Fruit fly (Drosophila melanogaster): ENCODE data around the gene CG15743.

CG15743 gene

DNA sequence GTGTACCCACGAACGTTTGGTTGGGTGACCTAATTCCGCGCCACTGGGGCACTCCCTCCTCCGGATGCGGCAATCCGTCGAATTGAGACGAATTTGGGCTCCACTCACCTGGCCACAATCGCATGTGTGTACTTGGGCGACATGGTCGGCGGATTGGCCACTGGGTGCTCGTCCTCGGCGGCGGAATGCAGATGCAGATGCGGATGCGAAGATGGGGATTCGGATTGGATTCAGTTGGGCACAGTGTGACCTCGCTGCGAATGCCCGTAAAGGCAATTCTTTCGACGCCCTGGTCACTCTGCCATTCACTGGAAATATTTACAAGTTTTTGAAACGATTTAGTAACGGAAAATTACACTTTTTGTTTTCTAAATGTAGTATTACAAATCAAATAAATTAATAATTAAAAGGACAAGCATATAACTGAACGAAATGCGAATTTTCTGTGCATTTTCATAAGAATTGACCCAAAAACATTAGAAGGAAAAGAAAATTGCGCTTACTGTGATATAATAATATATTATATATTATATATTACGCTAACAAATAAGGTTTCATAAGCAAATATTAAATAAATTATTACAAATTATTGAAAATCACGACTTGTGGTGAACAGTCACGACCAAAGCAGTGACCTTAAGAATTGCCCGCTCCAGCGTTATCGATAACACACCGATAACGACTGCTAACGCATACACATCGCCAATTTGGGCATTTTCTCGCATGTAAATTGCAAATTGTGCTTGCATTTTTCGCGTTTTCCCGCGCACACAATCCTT, 11.1 kb downstream of the CG15743 start, which contains the start of gene CG1622 (continued):
- TF ChIP-seq CG5245 (GFP tag; optimal IDR thresholded peaks at IDR 0.05) (no peak), CG2116 (GFP tag; optimal IDR thresholded peaks at IDR 0.05) (peak; percentile 58), CG14050 (GFP tag; IDR thresholded peaks at IDR 0.05) (no peak), CG34422 (GFP tag; IDR thresholded peaks at IDR 0.05) (peak; percentile 44; the same call in 1 of the 3 replicates), ci (GFP tag; IDR thresholded peaks at IDR 0.05) (0 out of 3 replicates have a peak, but pooled peaks have one; percentile 30), CG12391 (tag; optimal IDR thresholded peaks at IDR 0.05) (peak; percentile 72), CG12071 (GFP tag; optimal IDR thresholded peaks at IDR 0.05) (no peak), CG15011 (GFP tag; optimal IDR thresholded peaks at IDR 0.05) (no peak), Fer3 (tag; optimal IDR thresholded peaks at IDR 0.05) (peak; percentile 8), prd (optimal IDR thresholded peaks at IDR 0.05) (no peak), prd (GFP tag; IDR thresholded peaks at IDR 0.05) (peak; percentile 61; the same call in 2 of the 3 replicates), bbx (GFP tag; IDR thresholded peaks at IDR 0.05; ENCODE audit: partially characterized antibody) (peak; percentile 39; the same call in 1 of the 2 replicates), Nf-YC (tag; optimal IDR thresholded peaks at IDR 0.05) (peak; percentile 39), CG34376 (GFP tag; optimal IDR thresholded peaks at IDR 0.05) (no peak), CG6683 (GFP tag; optimal IDR thresholded peaks at IDR 0.05) (no peak), gcm2 (GFP tag; optimal IDR thresholded peaks at IDR 0.05) (no peak), rib (GFP tag; IDR thresholded peaks at IDR 0.05) (0 out of 2 replicates have a peak, but pooled peaks have one; percentile 11), CG14710 (tag; optimal IDR thresholded peaks at IDR 0.05) (peak; percentile 53), CG13424 (tag; optimal IDR thresholded peaks at IDR 0.05) (peak; percentile 52), CoRest (tag; optimal IDR thresholded peaks at IDR 0.05) (peak; percentile 66), lilli (GFP tag; optimal IDR thresholded peaks at IDR 0.05) (peak; percentile 21), Atf-2 (GFP tag; optimal IDR thresholded peaks at IDR 0.05) (no peak), CG17361 (GFP tag; IDR thresholded peaks at IDR 0.05) (peak; percentile 65), YL-1 (GFP tag; optimal IDR thresholded peaks at IDR 0.05) (peak; percentile 16), Side (GFP tag; optimal IDR thresholded peaks at IDR 0.05) (no peak), bigmax (GFP tag; optimal IDR thresholded peaks at IDR 0.05) (no peak), CG15479 (GFP tag; optimal IDR thresholded peaks at IDR 0.05) (no peak), Fer1 (GFP tag; optimal IDR thresholded peaks at IDR 0.05) (peak; percentile 30), Lhr (GFP tag; optimal IDR thresholded peaks at IDR 0.05) (peak; percentile 26), croc (GFP tag; conservative IDR thresholded peaks at IDR 0.05) (no peak), stwl (tag; optimal IDR thresholded peaks at IDR 0.05) (peak; percentile 17), al (GFP tag; IDR thresholded peaks at IDR 0.05) (0 out of 2 replicates have a peak, but pooled peaks have one; percentile 21), CG8281 (tag; optimal IDR thresholded peaks at IDR 0.05) (no peak), zen (tag; optimal IDR thresholded peaks at IDR 0.05) (no peak), phol (tag; optimal IDR thresholded peaks at IDR 0.05) (peak; percentile 28), Bteb2 (GFP tag; optimal IDR thresholded peaks at IDR 0.05) (no peak), CTCF (GFP tag; optimal IDR thresholded peaks at IDR 0.05) (no peak), Bgb (GFP tag; IDR thresholded peaks at IDR 0.05; ENCODE audit: partially characterized antibody) (peak; percentile 44), CG31441 (GFP tag; IDR thresholded peaks at IDR 0.05) (peak; percentile 80), Taf1 (GFP tag; IDR thresholded peaks at IDR 0.05) (peak; percentile 14; the same call in 1 of the 2 replicates), wdn (GFP tag; IDR thresholded peaks at IDR 0.05) (no peak), Vsx1 (GFP tag; optimal IDR thresholded peaks at IDR 0.05) (no peak), Opbp (GFP tag; IDR thresholded peaks at IDR 0.05; ENCODE audit: partially characterized antibody) (0 out of 3 replicates have a peak, but pooled peaks have one; percentile 32), Lpt (GFP tag; optimal IDR thresholded peaks at IDR 0.05) (no peak), az2 (GFP tag; optimal IDR thresholded peaks at IDR 0.05) (peak; percentile 27), ranshi (GFP tag; IDR thresholded peaks at IDR 0.05) (peak; percentile 38; the same call in 1 of the 2 replicates), CG7839 (tag; optimal IDR thresholded peaks at IDR 0.05) (no peak), CG8924 (tag; optimal IDR thresholded peaks at IDR 0.05) (peak; percentile 55), CG33557 (GFP tag; optimal IDR thresholded peaks at IDR 0.05) (no peak)

Data from whole organism, embryonic.